Fruit fly (Drosophila melanogaster) whole organism, embryonic: Measurements from ENCODE around the gene CG12194.

Experiments
- Abd-B ChIP-seq: fragments of 200-800 bp; sonication (Bioruptor generic); optimal IDR thresholded peaks from 2 replicates; lab custom pipeline; 2018; ENCODE audit warnings: missing biosample characterization, mild to moderate bottlenecking, missing genetic modification characterization, moderate library complexity
- Ada2b ChIP-seq: fragments of 200-800 bp; sonication (Bioruptor generic); IDR thresholded peaks from 2 replicates; pipeline ENCODE4 v1.3.6; 2022; ENCODE audit warnings: missing biosample characterization, missing genetic modification characterization
- BEAF-32 ChIP-seq: fragments of 200-800 bp; sonication (Bioruptor generic); optimal IDR thresholded peaks from 3 replicates; lab custom pipeline; 2017; ENCODE audit warnings: missing biosample characterization, missing genetic modification characterization, mild to moderate bottlenecking, moderate library complexity, missing genetic modification reagents
- CG10147 ChIP-seq: fragments of 200-800 bp; sonication (Bioruptor generic); optimal IDR thresholded peaks from 2 replicates; lab custom pipeline; 2019; ENCODE audit warnings: missing biosample characterization, mild to moderate bottlenecking, missing genetic modification characterization, moderate library complexity
- CG14441 ChIP-seq: fragments of 200-800 bp; sonication (Bioruptor generic); IDR thresholded peaks from 2 replicates; pipeline ENCODE4 v1.3.6; 2022; ENCODE audit warnings: missing biosample characterization, missing genetic modification characterization
- CG1647 ChIP-seq: fragments of 200-800 bp; sonication (Bioruptor generic); optimal IDR thresholded peaks from 3 replicates; lab custom pipeline; 2016; ENCODE audit warnings: missing biosample characterization, missing genetic modification characterization
- CG17186 ChIP-seq: fragments of 200-800 bp; sonication (Bioruptor generic); optimal IDR thresholded peaks from 3 replicates; lab custom pipeline; 2017; ENCODE audit warnings: missing biosample characterization, missing genetic modification reagents, missing genetic modification characterization
- CG18599 ChIP-seq: fragments of 200-800 bp; sonication (Bioruptor generic); optimal IDR thresholded peaks from 3 replicates; lab custom pipeline; 2017; ENCODE audit warnings: missing biosample characterization, missing genetic modification characterization, mild to moderate bottlenecking, moderate library complexity, missing genetic modification reagents
- CG3281 ChIP-seq: fragments of 200-800 bp; sonication (Bioruptor generic); optimal IDR thresholded peaks from 3 replicates; lab custom pipeline; 2017; ENCODE audit warnings: missing biosample characterization, mild to moderate bottlenecking, missing genetic modification characterization
- CG34422 ChIP-seq: fragments of 200-800 bp; sonication (Bioruptor generic); IDR thresholded peaks from 3 replicates; pipeline ENCODE4 v1.3.6; 2022; ENCODE audit warnings: missing biosample characterization, missing genetic modification characterization
- CG3838 ChIP-seq: fragments of 200-800 bp; sonication (Bioruptor generic); optimal IDR thresholded peaks from 3 replicates; lab custom pipeline; 2016; ENCODE audit warnings: missing biosample characterization, missing genetic modification characterization
- CG5245 ChIP-seq: fragments of 200-800 bp; sonication (Bioruptor generic); optimal IDR thresholded peaks from 3 replicates; lab custom pipeline; 2016; ENCODE audit warnings: missing biosample characterization, missing genetic modification characterization
- CG6654 ChIP-seq: fragments of 200-800 bp; sonication (Bioruptor generic); optimal IDR thresholded peaks from 2 replicates; lab custom pipeline; 2017; ENCODE audit warnings: missing biosample characterization, mild to moderate bottlenecking, missing genetic modification characterization
- CG7271 ChIP-seq: fragments of 200-800 bp; sonication (Bioruptor generic); optimal IDR thresholded peaks from 2 replicates; lab custom pipeline; 2018; ENCODE audit warnings: missing biosample characterization, mild to moderate bottlenecking, missing genetic modification characterization, moderate library complexity
- CG7839 ChIP-seq: fragments of 200-800 bp; sonication (Bioruptor generic); optimal IDR thresholded peaks from 3 replicates; lab custom pipeline; 2018; ENCODE audit warnings: missing biosample characterization, mild to moderate bottlenecking, missing genetic modification characterization, moderate library complexity
- CG8944 ChIP-seq: fragments of 200-800 bp; sonication (Bioruptor generic); optimal IDR thresholded peaks from 3 replicates; lab custom pipeline; 2016; ENCODE audit warnings: missing biosample characterization, missing genetic modification characterization
- CG9215 ChIP-seq: fragments of 200-800 bp; sonication (Bioruptor generic); IDR thresholded peaks from 2 replicates; pipeline ENCODE4 v1.3.6; 2022; ENCODE audit warnings: missing biosample characterization, missing genetic modification characterization
- CrebB ChIP-seq: fragments of 200-800 bp; sonication (Bioruptor generic); optimal IDR thresholded peaks from 3 replicates; lab custom pipeline; 2018; ENCODE audit warnings: missing biosample characterization, mild to moderate bottlenecking, missing genetic modification characterization
- Dll ChIP-seq: fragments of 200-800 bp; sonication (Bioruptor generic); IDR thresholded peaks from 4 replicates; pipeline ENCODE4 v1.3.6; 2022; ENCODE audit warnings: missing biosample characterization, missing genetic modification characterization; ENCODE audit not compliant: partially characterized antibody
- Doc2 ChIP-seq: fragments of 200-800 bp; sonication (Bioruptor generic); IDR thresholded peaks from 2 replicates; pipeline ENCODE4 v1.3.6; 2022; ENCODE audit warnings: missing biosample characterization, missing genetic modification characterization
- Dref ChIP-seq: fragments of 200-800 bp; sonication (Bioruptor generic); IDR thresholded peaks from 2 replicates; pipeline ENCODE4 v1.3.6; 2022; ENCODE audit warnings: missing biosample characterization, missing genetic modification characterization
- Ets65A ChIP-seq: fragments of 200-800 bp; sonication (Bioruptor generic); peaks from one replicate; lab custom pipeline; 2016; ENCODE audit warnings: missing biosample characterization, missing genetic modification characterization
- Ets97D ChIP-seq: fragments of 200-800 bp; sonication (Bioruptor generic); optimal IDR thresholded peaks from 3 replicates; lab custom pipeline; 2016; ENCODE audit warnings: missing biosample characterization, missing genetic modification characterization
- Fer2 ChIP-seq: fragments of 200-800 bp; sonication (Bioruptor generic); optimal IDR thresholded peaks from 2 replicates; lab custom pipeline; 2018; ENCODE audit warnings: missing biosample characterization, mild to moderate bottlenecking, missing genetic modification characterization, moderate library complexity
- Hmr ChIP-seq: fragments of 200-800 bp; sonication (Bioruptor generic); optimal IDR thresholded peaks from 3 replicates; lab custom pipeline; 2017; ENCODE audit warnings: mild to moderate bottlenecking, missing biosample characterization, missing genetic modification reagents, missing genetic modification characterization
- MTF-1 ChIP-seq: fragments of 200-800 bp; sonication (Bioruptor generic); optimal IDR thresholded peaks from 2 replicates; lab custom pipeline; 2018; ENCODE audit warnings: missing biosample characterization, mild to moderate bottlenecking, missing genetic modification characterization, borderline replicate concordance
- NFAT ChIP-seq: fragments of 200-800 bp; sonication (Bioruptor generic); IDR thresholded peaks from 2 replicates; pipeline ENCODE4 v1.3.6; 2022; ENCODE audit warnings: missing biosample characterization, missing genetic modification characterization
- Sox102F ChIP-seq: fragments of 200-800 bp; sonication (Bioruptor generic); optimal IDR thresholded peaks from 2 replicates; lab custom pipeline; 2018; ENCODE audit warnings: missing biosample characterization, mild to moderate bottlenecking, missing genetic modification characterization, moderate library complexity
- ab ChIP-seq: fragments of 200-800 bp; sonication (Bioruptor generic); optimal IDR thresholded peaks from 2 replicates; lab custom pipeline; 2016; ENCODE audit warnings: missing biosample characterization, missing genetic modification characterization
- ato ChIP-seq: fragments of 200-800 bp; sonication (Bioruptor generic); IDR thresholded peaks from 2 replicates; pipeline ENCODE4 v1.3.6; 2022; ENCODE audit warnings: missing biosample characterization, missing genetic modification characterization; ENCODE audit not compliant: partially characterized antibody
- bowl ChIP-seq: fragments of 200-800 bp; sonication (Bioruptor generic); IDR thresholded peaks from 2 replicates; pipeline ENCODE4 v1.3.6; 2022; ENCODE audit warnings: missing biosample characterization, missing genetic modification characterization
- dimm ChIP-seq: fragments of 200-800 bp; sonication (Bioruptor generic); IDR thresholded peaks from 2 replicates; pipeline ENCODE4 v1.3.6; 2022; ENCODE audit warnings: missing biosample characterization, missing genetic modification characterization
- eyg ChIP-seq: fragments of 200-800 bp; sonication (Bioruptor generic); optimal IDR thresholded peaks from 3 replicates; lab custom pipeline; 2016; ENCODE audit warnings: missing biosample characterization, missing genetic modification characterization
- fd96Cb ChIP-seq: fragments of 200-800 bp; sonication (Bioruptor generic); optimal IDR thresholded peaks from 2 replicates; lab custom pipeline; 2018; ENCODE audit warnings: missing biosample characterization, mild to moderate bottlenecking, missing genetic modification characterization, moderate library complexity
- gro ChIP-seq: fragments of 200-800 bp; sonication (Bioruptor generic); optimal IDR thresholded peaks from 2 replicates; lab custom pipeline; 2016; ENCODE audit warnings: missing biosample characterization, missing genetic modification characterization
- hbn ChIP-seq: fragments of 200-800 bp; sonication (Bioruptor generic); IDR thresholded peaks from 2 replicates; pipeline ENCODE4 v1.3.6; 2022; ENCODE audit warnings: missing biosample characterization, missing genetic modification characterization; ENCODE audit not compliant: partially characterized antibody
- insv ChIP-seq, 2 experiments: fragments of 200-800 bp; sonication (Bioruptor generic); optimal IDR thresholded peaks; 3 replicates each; lab custom pipeline; 2016 to 2018; ENCODE audit warnings: missing biosample characterization in 2 of 2, missing genetic modification characterization in 2 of 2
- lbe ChIP-seq: fragments of 200-800 bp; sonication (Bioruptor generic); optimal IDR thresholded peaks from 2 replicates; lab custom pipeline; 2016; ENCODE audit warnings: missing biosample characterization, mild to moderate bottlenecking, missing genetic modification characterization
- lmd ChIP-seq: fragments of 200-800 bp; sonication (Bioruptor generic); IDR thresholded peaks from 2 replicates; pipeline ENCODE4 v1.3.6; 2022; ENCODE audit warnings: missing biosample characterization, missing genetic modification characterization
- luna ChIP-seq: fragments of 200-800 bp; sonication (Bioruptor generic); optimal IDR thresholded peaks from 2 replicates; lab custom pipeline; 2016; ENCODE audit warnings: missing biosample characterization, missing genetic modification characterization
- mam ChIP-seq: fragments of 200-800 bp; sonication (Bioruptor generic); optimal IDR thresholded peaks from 3 replicates; lab custom pipeline; 2016; ENCODE audit warnings: missing biosample characterization, missing genetic modification characterization
- oc ChIP-seq: fragments of 200-800 bp; sonication (Bioruptor generic); optimal IDR thresholded peaks from 2 replicates; lab custom pipeline; 2018; ENCODE audit warnings: missing biosample characterization, mild to moderate bottlenecking, missing genetic modification characterization, moderate library complexity
- p53 ChIP-seq: fragments of 200-800 bp; sonication (Bioruptor generic); optimal IDR thresholded peaks from 2 replicates; lab custom pipeline; 2016; ENCODE audit warnings: missing biosample characterization, missing genetic modification characterization
- phol ChIP-seq: fragments of 200-800 bp; sonication (Bioruptor generic); optimal IDR thresholded peaks from 3 replicates; lab custom pipeline; 2018; ENCODE audit warnings: missing biosample characterization, mild to moderate bottlenecking, missing genetic modification characterization, moderate library complexity
- psq ChIP-seq: fragments of 200-800 bp; sonication (Bioruptor generic); optimal IDR thresholded peaks from 2 replicates; lab custom pipeline; 2017; ENCODE audit warnings: missing biosample characterization, missing genetic modification characterization
- repo ChIP-seq: fragments of 200-800 bp; sonication (Bioruptor generic); optimal IDR thresholded peaks from 2 replicates; lab custom pipeline; 2016; ENCODE audit warnings: missing biosample characterization, missing genetic modification characterization
- run ChIP-seq: fragments of 200-800 bp; sonication (Bioruptor generic); optimal IDR thresholded peaks from 3 replicates; lab custom pipeline; 2018; ENCODE audit warnings: missing biosample characterization, mild to moderate bottlenecking, missing genetic modification characterization
- seq ChIP-seq: fragments of 200-800 bp; sonication (Bioruptor generic); IDR thresholded peaks from 2 replicates; pipeline ENCODE4 v1.3.6; 2022; ENCODE audit warnings: missing biosample characterization, missing genetic modification characterization
- sim ChIP-seq: fragments of 200-800 bp; sonication (Bioruptor generic); IDR thresholded peaks from 2 replicates; pipeline ENCODE4 v1.3.6; 2022; ENCODE audit warnings: missing biosample characterization, missing genetic modification characterization
- slp2 ChIP-seq: fragments of 200-800 bp; sonication (Bioruptor generic); optimal IDR thresholded peaks from 2 replicates; lab custom pipeline; 2016; ENCODE audit warnings: missing biosample characterization, missing genetic modification characterization
- zen2 ChIP-seq: fragments of 200-800 bp; sonication (Bioruptor generic); IDR thresholded peaks from 3 replicates; pipeline ENCODE4 v1.3.6; 2022; ENCODE audit warnings: missing biosample characterization, missing genetic modification characterization; ENCODE audit not compliant: partially characterized antibody

The CG12194 gene

DNA sequence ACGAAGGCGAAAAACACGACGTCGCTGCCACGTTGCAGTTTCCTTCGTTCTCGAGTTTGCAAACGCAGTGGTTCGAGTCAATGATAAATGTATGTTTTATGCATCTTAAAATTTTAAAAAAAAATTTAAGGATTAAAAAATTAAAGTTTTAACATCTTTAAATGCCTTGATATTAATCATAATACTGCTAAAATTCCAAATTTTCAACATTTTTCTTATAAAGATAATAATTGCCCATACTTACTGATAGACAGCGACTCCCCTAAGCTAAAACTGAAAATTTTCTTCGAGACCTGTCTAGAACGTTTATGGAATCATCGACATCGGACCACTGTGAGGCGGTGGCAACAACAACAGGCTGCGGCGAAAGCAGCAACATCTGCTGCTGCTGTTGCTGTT is 16.8 kb upstream of the CG12194 start (continued):
- TF ChIP-seq CG7839 = peak; percentile 84
- no peak for TF ChIP-seq insv (GFP tag; optimal IDR thresholded peaks at IDR 0.05; lab: Kevin White, UChicago)
- peak; percentile 54 for TF ChIP-seq CG14441
- no peak for TF ChIP-seq CG17186
- TF ChIP-seq CG8944 = no peak
- TF ChIP-seq seq (GFP tag; lab: Robert Waterston, UW) = peak; percentile 64
- peak; percentile 5 for TF ChIP-seq CG7271
- peak; percentile 51 for TF ChIP-seq Abd-B (GFP tag; lab: Kevin White, UChicago)
- TF ChIP-seq ato (GFP tag; lab: Robert Waterston, UW) = no peak
- TF ChIP-seq BEAF-32 (GFP tag; lab: Kevin White, UChicago) = no peak
- TF ChIP-seq CG34422 (GFP tag; lab: Robert Waterston, UW) = no peak; the same call in 2 of the 3 replicates
- TF ChIP-seq oc (tag; lab: Kevin White, UChicago) = no peak
- TF ChIP-seq psq (GFP tag; lab: Kevin White, UChicago) = no peak
- TF ChIP-seq CG5245 = no peak
- TF ChIP-seq ab (GFP tag; lab: Kevin White, UChicago) = no peak
- peak; percentile 64 for TF ChIP-seq CG9215 (GFP tag; lab: Robert Waterston, UW)
- no peak for TF ChIP-seq Dref (GFP tag; lab: Robert Waterston, UW)
- TF ChIP-seq sim (GFP tag; lab: Robert Waterston, UW) = no peak
- peak; percentile 31 for TF ChIP-seq Fer2
- peak; percentile 62; the same call in 1 of the 2 replicates for TF ChIP-seq NFAT (GFP tag; lab: Robert Waterston, UW)
- TF ChIP-seq Ada2b (GFP tag; lab: Robert Waterston, UW) = peak; percentile 75
- peak; percentile 50 for TF ChIP-seq lbe (GFP tag; lab: Kevin White, UChicago)
- TF ChIP-seq repo = no peak
- TF ChIP-seq Dll (GFP tag; lab: Robert Waterston, UW) = no peak
- peak; percentile 56 for TF ChIP-seq gro
- no peak for TF ChIP-seq p53
- TF ChIP-seq luna (GFP tag; lab: Kevin White, UChicago) = no peak
- TF ChIP-seq dimm (GFP tag; lab: Robert Waterston, UW) = peak; percentile 22; the same call in 1 of the 2 replicates
- no peak for TF ChIP-seq CrebB
- peak; percentile 44 for TF ChIP-seq CG1647
- TF ChIP-seq CG6654 (GFP tag; lab: Kevin White, UChicago) = peak; percentile 18
- no peak for TF ChIP-seq hbn
- TF ChIP-seq eyg = no peak
- TF ChIP-seq phol (tag; lab: Kevin White, UChicago) = peak; percentile 65
- peak; percentile 71 for TF ChIP-seq fd96Cb (tag; lab: Kevin White, UChicago)
- TF ChIP-seq CG18599 (GFP tag; lab: Kevin White, UChicago) = peak; percentile 91
- TF ChIP-seq run (tag; lab: Kevin White, UChicago) = no peak
- no peak for TF ChIP-seq MTF-1 (GFP tag; lab: Kevin White, UChicago)
- no peak for TF ChIP-seq CG3838 (GFP tag; lab: Kevin White, UChicago)
- peak; percentile 83 for TF ChIP-seq Hmr (GFP tag; lab: Kevin White, UChicago)
- TF ChIP-seq Ets97D (GFP tag; lab: Kevin White, UChicago) = peak; percentile 19
- no peak for TF ChIP-seq zen2 (GFP tag; lab: Robert Waterston, UW)
- TF ChIP-seq Ets65A (GFP tag; lab: Kevin White, UChicago) = peak; percentile 95
- TF ChIP-seq bowl (GFP tag; lab: Robert Waterston, UW) = no peak; the same call in 1 of the 2 replicates
- peak; percentile 44 for TF ChIP-seq Sox102F
- TF ChIP-seq CG3281 (GFP tag; lab: Kevin White, UChicago) = peak; percentile 83
- no peak for TF ChIP-seq slp2 (GFP tag; lab: Kevin White, UChicago)
- peak; percentile 71 for TF ChIP-seq CG10147
- peak; percentile 66 for TF ChIP-seq lmd (GFP tag; lab: Robert Waterston, UW)
- TF ChIP-seq Doc2 (GFP tag; lab: Robert Waterston, UW) = no peak
- peak; percentile 45 for TF ChIP-seq mam (GFP tag; lab: Kevin White, UChicago)
